Worm (Caenorhabditis elegans) whole organism, mixed stage, embryonic: ENCODE data around the gene F22B8.3.

Experiments used
- bed-3 ChIP-seq: fragments of 200-800 bp; sonication (Bioruptor generic); optimal IDR thresholded peaks from 3 replicates; lab custom pipeline; 2018; ENCODE audit warnings: mild to moderate bottlenecking, missing genetic modification characterization, moderate library complexity, missing compliant biosample characterization
- blmp-1 ChIP-seq: fragments of 150-350 bp; optimal IDR thresholded peaks from 2 replicates; lab custom pipeline; 2014; ENCODE audit warnings: missing biosample characterization, missing genetic modification characterization
- ceh-39 ChIP-seq: fragments of 150-350 bp; optimal IDR thresholded peaks from 2 replicates; lab custom pipeline; 2014; ENCODE audit warnings: missing biosample characterization, missing genetic modification characterization
- ceh-43 ChIP-seq: fragments of 200-800 bp; sonication (Bioruptor generic); optimal IDR thresholded peaks from 2 replicates; lab custom pipeline; 2018; ENCODE audit warnings: mild to moderate bottlenecking, missing genetic modification characterization, moderate library complexity, missing compliant biosample characterization
- ceh-83 ChIP-seq: fragments of 200-800 bp; sonication (Bioruptor generic); optimal IDR thresholded peaks from 2 replicates; lab custom pipeline; 2018; ENCODE audit warnings: mild to moderate bottlenecking, missing genetic modification characterization, missing compliant biosample characterization
- ces-1 ChIP-seq: fragments of 150-350 bp; optimal IDR thresholded peaks from 2 replicates; lab custom pipeline; 2014; ENCODE audit warnings: missing biosample characterization, missing genetic modification reagents, missing genetic modification characterization
- cnd-1 ChIP-seq: fragments of 200-800 bp; sonication (Bioruptor generic); optimal IDR thresholded peaks from 2 replicates; lab custom pipeline; 2018; ENCODE audit warnings: mild to moderate bottlenecking, missing genetic modification characterization, missing compliant biosample characterization
- drap-1 ChIP-seq: fragments of 200-800 bp; sonication (Bioruptor generic); optimal IDR thresholded peaks from 3 replicates; lab custom pipeline; 2018; ENCODE audit warnings: mild to moderate bottlenecking, missing genetic modification characterization, missing compliant biosample characterization
- elt-1 ChIP-seq: sonication (generic microtip); optimal IDR thresholded peaks from 2 replicates; lab custom pipeline; 2017; ENCODE audit warnings: missing genetic modification characterization, mild to moderate bottlenecking, missing compliant biosample characterization, antibody characterized with exemption, moderate library complexity, borderline replicate concordance; ENCODE audit not compliant: insufficient read depth
- elt-3 ChIP-seq: fragments of 150-350 bp; optimal IDR thresholded peaks from 2 replicates; lab custom pipeline; 2014; ENCODE audit warnings: missing biosample characterization, missing genetic modification characterization
- ham-2 ChIP-seq: fragments of 200-800 bp; sonication (Bioruptor generic); optimal IDR thresholded peaks from 2 replicates; lab custom pipeline; 2018; ENCODE audit warnings: mild to moderate bottlenecking, missing genetic modification characterization, missing compliant biosample characterization
- hlh-1 ChIP-seq: fragments of 150-350 bp; optimal IDR thresholded peaks from 2 replicates; lab custom pipeline; 2014; ENCODE audit warnings: missing biosample characterization, missing genetic modification reagents, missing genetic modification characterization
- lin-13 ChIP-seq: fragments of 150-350 bp; optimal IDR thresholded peaks from 2 replicates; lab custom pipeline; 2014; ENCODE audit warnings: missing biosample characterization, missing genetic modification characterization
- lin-32 ChIP-seq: fragments of 200-800 bp; sonication (Bioruptor generic); optimal IDR thresholded peaks from 2 replicates; lab custom pipeline; 2018; ENCODE audit warnings: mild to moderate bottlenecking, missing genetic modification characterization, missing compliant biosample characterization
- lsy-2 ChIP-seq: fragments of 150-350 bp; optimal IDR thresholded peaks from 2 replicates; lab custom pipeline; 2014; ENCODE audit warnings: missing biosample characterization, missing genetic modification characterization
- mab-5 ChIP-seq: fragments of 150-350 bp; optimal IDR thresholded peaks from 2 replicates; lab custom pipeline; 2014; ENCODE audit warnings: missing biosample characterization, missing genetic modification characterization
- mep-1 ChIP-seq: fragments of 150-350 bp; optimal IDR thresholded peaks from 2 replicates; lab custom pipeline; 2017; ENCODE audit warnings: missing biosample characterization, missing genetic modification reagents, missing genetic modification characterization, inconsistent platforms
- mls-2 ChIP-seq: sonication (generic microtip); optimal IDR thresholded peaks from 2 replicates; lab custom pipeline; 2016; ENCODE audit warnings: mild to moderate bottlenecking, missing genetic modification characterization, moderate library complexity, missing compliant biosample characterization
- nhr-12 ChIP-seq: fragments of 150-350 bp; optimal IDR thresholded peaks from 2 replicates; lab custom pipeline; 2014; ENCODE audit warnings: missing biosample characterization, missing genetic modification characterization
- nhr-2 ChIP-seq: fragments of 150-350 bp; optimal IDR thresholded peaks from 2 replicates; lab custom pipeline; 2014; ENCODE audit warnings: missing biosample characterization, missing genetic modification characterization
- nhr-237 ChIP-seq: fragments of 150-350 bp; optimal IDR thresholded peaks from 2 replicates; lab custom pipeline; 2014; ENCODE audit warnings: missing biosample characterization, missing genetic modification characterization
- nhr-28 ChIP-seq: fragments of 150-350 bp; optimal IDR thresholded peaks from 2 replicates; lab custom pipeline; 2014; ENCODE audit warnings: missing biosample characterization, missing genetic modification characterization
- nhr-76 ChIP-seq: sonication (generic microtip); optimal IDR thresholded peaks from 2 replicates; lab custom pipeline; 2017; ENCODE audit warnings: missing biosample characterization, missing genetic modification characterization
- pha-4 ChIP-seq: fragments of 150-350 bp; optimal IDR thresholded peaks from 2 replicates; lab custom pipeline; 2018; ENCODE audit warnings: missing biosample characterization, missing genetic modification reagents, missing genetic modification characterization
- sem-2 ChIP-seq: fragments of 200-800 bp; sonication (Bioruptor generic); optimal IDR thresholded peaks from 2 replicates; lab custom pipeline; 2018; ENCODE audit warnings: mild to moderate bottlenecking, missing genetic modification characterization, missing compliant biosample characterization
- snpc-4 ChIP-seq: fragments of 150-350 bp; optimal IDR thresholded peaks from 2 replicates; lab custom pipeline; 2014; ENCODE audit warnings: missing biosample characterization, missing genetic modification characterization
- sptf-1 ChIP-seq: sonication (generic microtip); optimal IDR thresholded peaks from 2 replicates; lab custom pipeline; 2017; ENCODE audit warnings: mild to moderate bottlenecking, missing genetic modification characterization, moderate library complexity, missing compliant biosample characterization
- tbx-8 ChIP-seq: fragments of 200-800 bp; sonication (Bioruptor generic); optimal IDR thresholded peaks from 2 replicates; lab custom pipeline; 2018; ENCODE audit warnings: mild to moderate bottlenecking, missing genetic modification characterization, moderate library complexity, missing compliant biosample characterization
- unc-120 ChIP-seq: sonication (generic microtip); optimal IDR thresholded peaks from 2 replicates; lab custom pipeline; 2017; ENCODE audit warnings: missing genetic modification characterization, missing compliant biosample characterization; ENCODE audit not compliant: poor library complexity, severe bottlenecking
- unc-39 ChIP-seq: fragments of 150-350 bp; optimal IDR thresholded peaks from 2 replicates; lab custom pipeline; 2014; ENCODE audit warnings: missing biosample characterization, missing genetic modification characterization
- unc-62 ChIP-seq: fragments of 150-350 bp; optimal IDR thresholded peaks from 2 replicates; lab custom pipeline; 2014; ENCODE audit warnings: missing biosample characterization, missing genetic modification reagents, missing genetic modification characterization
- ztf-11 ChIP-seq: fragments of 150-350 bp; optimal IDR thresholded peaks from 2 replicates; lab custom pipeline; 2014; ENCODE audit warnings: missing biosample characterization, missing genetic modification characterization

The F22B8.3 gene

ce11 chrV:16099441-16099840 lies 8.7 kb downstream of the F22B8.3 start, which contains the start of gene str-7:
Gene str-7 (minus strand): TSS chrV:16099541.
- no peak for TF ChIP-seq unc-62 (GFP tag; lab: Kevin White, UChicago)
- TF ChIP-seq sptf-1 (tag; lab: Kevin White, UChicago) = no peak
- TF ChIP-seq mep-1 (tag; lab: Kevin White, UChicago) = no peak
- TF ChIP-seq lin-32 (GFP tag; lab: Kevin White, UChicago) = no peak
- no peak for TF ChIP-seq unc-120 (tag; lab: Kevin White, UChicago)
- no peak for TF ChIP-seq cnd-1 (tag; lab: Kevin White, UChicago)
- TF ChIP-seq nhr-237 (tag; lab: Kevin White, UChicago) = no peak
- no peak for TF ChIP-seq elt-3 (tag; lab: Kevin White, UChicago)
- no peak for TF ChIP-seq elt-1 (tag; lab: Kevin White, UChicago)
- no peak for TF ChIP-seq snpc-4
- TF ChIP-seq lsy-2 = no peak
- no peak for TF ChIP-seq bed-3 (GFP tag; lab: Kevin White, UChicago)
- no peak for TF ChIP-seq nhr-2 (tag; lab: Kevin White, UChicago)
- TF ChIP-seq ceh-83 (GFP tag; lab: Kevin White, UChicago) = no peak

ce11 chrV:16100103-16100730 lies 9.4 kb downstream of the F22B8.3 start, which contains the start of gene cth-1:
Gene cth-1 (plus strand): TSS chrV:16100680.
- TF ChIP-seq sptf-1 (tag; lab: Kevin White, UChicago) (no peak), mep-1 (tag; lab: Kevin White, UChicago) (no peak), nhr-76 (no peak)
- TF ChIP-seq, all 35 proteins: peak for 0

ce11 chrV:16103594-16103993 lies 12.8 kb downstream of the F22B8.3 start, which contains the start of gene argk-1:
Gene argk-1 (plus strand): TSS chrV:16103894.
- no peak for TF ChIP-seq tbx-8 (GFP tag; lab: Kevin White, UChicago)
- no peak for TF ChIP-seq nhr-237 (tag; lab: Kevin White, UChicago)
- no peak for TF ChIP-seq unc-39
- no peak for TF ChIP-seq ces-1 (GFP tag; lab: Kevin White, UChicago)
- no peak for TF ChIP-seq snpc-4
- TF ChIP-seq ceh-43 (GFP tag; lab: Kevin White, UChicago) = no peak
- no peak for TF ChIP-seq nhr-76

- TF ChIP-seq unc-62 (GFP tag; lab: Kevin White, UChicago) (no peak), hlh-1 (no peak), lin-13 (no peak), nhr-28 (no peak), sptf-1 (tag; lab: Kevin White, UChicago) (no peak), ztf-11 (tag; lab: Kevin White, UChicago) (no peak), sem-2 (GFP tag; lab: Kevin White, UChicago) (no peak), unc-39 (no peak)
- TF ChIP-seq, all 35 proteins: peak for 0
Measured at ce11 chrV:16114237-16114636, 23.5 kb downstream of the F22B8.3 start, which contains the start of gene srxa-16. Gene srxa-16 (minus strand): TSS chrV:16114337.

ce11 chrV:16115381-16115780 lies 24.6 kb downstream of the F22B8.3 start, which contains the start of gene str-25:
Gene str-25 (plus strand): TSS chrV:16115681.
- no peak for TF ChIP-seq elt-3 (tag; lab: Kevin White, UChicago)
- no peak for TF ChIP-seq lsy-2
- TF ChIP-seq unc-62 (GFP tag; lab: Kevin White, UChicago) = no peak
- TF ChIP-seq pha-4 = no peak
- TF ChIP-seq hlh-1 = no peak
- no peak for TF ChIP-seq elt-1 (tag; lab: Kevin White, UChicago)
- TF ChIP-seq, all 35 proteins: peak for 0

- TF ChIP-seq mls-2 (tag; lab: Kevin White, UChicago) (no peak), tbx-8 (GFP tag; lab: Kevin White, UChicago) (no peak), ham-2 (no peak), blmp-1 (tag; lab: Kevin White, UChicago) (no peak), nhr-76 (no peak), unc-120 (tag; lab: Kevin White, UChicago) (no peak), ces-1 (GFP tag; lab: Kevin White, UChicago) (no peak), mep-1 (tag; lab: Kevin White, UChicago) (no peak), ceh-39 (tag; lab: Kevin White, UChicago) (no peak), elt-3 (tag; lab: Kevin White, UChicago) (no peak), drap-1 (no peak), unc-62 (GFP tag; lab: Kevin White, UChicago) (no peak), nhr-12 (tag; lab: Kevin White, UChicago) (no peak), mab-5 (tag; lab: Kevin White, UChicago) (no peak)
Measured at ce11 chrV:16118601-16119000, 27.8 kb downstream of the F22B8.3 start, which contains the start of gene str-103. Gene str-103 (minus strand): TSS chrV:16118701.
